Worm (Caenorhabditis elegans) whole organism, young adult: Measurements from ENCODE around the gene R12B2.13.

Experiments used
- B0261.1 ChIP-seq: sonication (generic microtip); optimal IDR thresholded peaks from 2 replicates; lab custom pipeline; 2016; ENCODE audit warnings: mild to moderate bottlenecking, missing genetic modification characterization, moderate library complexity, missing compliant biosample characterization
- F23B12.7 ChIP-seq: sonication (generic microtip); optimal IDR thresholded peaks from 2 replicates; lab custom pipeline; 2017; ENCODE audit warnings: missing genetic modification characterization, mild to moderate bottlenecking, missing compliant biosample characterization, antibody characterized with exemption, moderate library complexity; ENCODE audit not compliant: insufficient read depth
- F33H1.4 ChIP-seq: fragments of 200-800 bp; sonication (Bioruptor generic); IDR thresholded peaks from 2 replicates; pipeline ENCODE4 v1.3.6; 2022; ENCODE audit warnings: missing genetic modification reagents, missing genetic modification characterization, missing compliant biosample characterization
- K11D2.4 ChIP-seq: fragments of 200-800 bp; sonication (Bioruptor generic); IDR thresholded peaks from 2 replicates; pipeline ENCODE4 v1.3.6; 2022; ENCODE audit warnings: missing genetic modification reagents, missing genetic modification characterization, missing compliant biosample characterization
- K12H6.12 ChIP-seq: fragments of 200-800 bp; sonication (Bioruptor generic); optimal IDR thresholded peaks from 2 replicates; lab custom pipeline; 2018; ENCODE audit warnings: mild to moderate bottlenecking, missing genetic modification characterization, missing compliant biosample characterization
- T07F8.4 ChIP-seq: sonication (generic microtip); optimal IDR thresholded peaks from 2 replicates; lab custom pipeline; 2016; ENCODE audit warnings: mild to moderate bottlenecking, missing genetic modification characterization, moderate library complexity, missing compliant biosample characterization
- attf-5 ChIP-seq: fragments of 200-800 bp; sonication (Bioruptor generic); optimal IDR thresholded peaks from 2 replicates; lab custom pipeline; 2018; ENCODE audit warnings: mild to moderate bottlenecking, missing genetic modification characterization, missing compliant biosample characterization
- attf-6 ChIP-seq: fragments of 200-800 bp; sonication (Bioruptor generic); IDR thresholded peaks from 2 replicates; pipeline ENCODE4 v1.3.6; 2022; ENCODE audit warnings: missing genetic modification reagents, missing genetic modification characterization, missing compliant biosample characterization
- cebp-1 ChIP-seq, 2 experiments: fragments of 200-800 bp in 1 of 2; sonication (Bioruptor generic) in 1 of 2; sonication (generic microtip) in 1 of 2; IDR thresholded peaks in 1 of 2; optimal IDR thresholded peaks in 1 of 2; 2 replicates each; pipeline versions ENCODE4 v1.3.6 to Lab custom; 2017 to 2022; ENCODE audit warnings: missing compliant biosample characterization in 2 of 2, missing genetic modification characterization in 2 of 2, mild to moderate bottlenecking in 1 of 2, missing genetic modification reagents in 1 of 2, moderate library complexity in 1 of 2
- ceh-100 ChIP-seq: fragments of 200-800 bp; sonication (Bioruptor generic); IDR thresholded peaks from 2 replicates; pipeline ENCODE4 v1.3.6; 2022; ENCODE audit warnings: missing genetic modification reagents, missing genetic modification characterization, missing compliant biosample characterization
- ceh-27 ChIP-seq: fragments of 200-800 bp; sonication (Bioruptor generic); optimal IDR thresholded peaks from 2 replicates; lab custom pipeline; 2018; ENCODE audit warnings: mild to moderate bottlenecking, missing genetic modification characterization, moderate library complexity, missing compliant biosample characterization
- ceh-79 ChIP-seq: sonication (generic microtip); optimal IDR thresholded peaks from 2 replicates; lab custom pipeline; 2017; ENCODE audit warnings: mild to moderate bottlenecking, missing genetic modification characterization, missing compliant biosample characterization
- ceh-91 ChIP-seq: fragments of 200-800 bp; sonication (Bioruptor generic); IDR thresholded peaks from 2 replicates; pipeline ENCODE4 v1.3.6; 2022; ENCODE audit warnings: missing genetic modification reagents, missing genetic modification characterization, missing compliant biosample characterization
- dpl-1 ChIP-seq: fragments of 150-350 bp; optimal IDR thresholded peaks from 2 replicates; lab custom pipeline; 2014; ENCODE audit warnings: missing biosample characterization, missing genetic modification reagents, missing genetic modification characterization
- efl-1 ChIP-seq: fragments of 150-350 bp; optimal IDR thresholded peaks from 2 replicates; lab custom pipeline; 2014; ENCODE audit warnings: missing biosample characterization, missing genetic modification reagents, missing genetic modification characterization
- ekl-4 ChIP-seq: fragments of 200-800 bp; sonication (Bioruptor generic); IDR thresholded peaks from 2 replicates; pipeline ENCODE4 v1.3.6; 2022; ENCODE audit warnings: missing genetic modification reagents, missing genetic modification characterization, missing compliant biosample characterization
- him-1 ChIP-seq: sonication (generic microtip); optimal IDR thresholded peaks from 2 replicates; lab custom pipeline; 2016; ENCODE audit warnings: missing genotype, missing genetic modification reagents, missing genetic modification characterization, missing compliant biosample characterization
- hlh-12 ChIP-seq: sonication (generic microtip); optimal IDR thresholded peaks from 2 replicates; lab custom pipeline; 2016; ENCODE audit warnings: missing genetic modification characterization, missing compliant biosample characterization
- hlh-26 ChIP-seq: fragments of 200-800 bp; sonication (Bioruptor generic); conservative IDR thresholded peaks from 2 replicates; pipeline ENCODE4 v1.3.6; 2022; ENCODE audit warnings: missing genetic modification reagents, missing genetic modification characterization, missing compliant biosample characterization
- hmg-1.2 ChIP-seq: fragments of 200-800 bp; sonication (Bioruptor generic); IDR thresholded peaks from 2 replicates; pipeline ENCODE4 v1.3.6; 2022; ENCODE audit warnings: missing genetic modification reagents, missing genetic modification characterization, missing compliant biosample characterization
- hrde-1 ChIP-seq: sonication (generic microtip); optimal IDR thresholded peaks from 2 replicates; lab custom pipeline; 2016; ENCODE audit warnings: missing genetic modification characterization, mild to moderate bottlenecking, missing compliant biosample characterization, moderate library complexity, missing genotype, missing genetic modification reagents, borderline replicate concordance
- hsf-1 ChIP-seq: fragments of 200-800 bp; sonication (Bioruptor generic); IDR thresholded peaks from 2 replicates; pipeline ENCODE4 v1.3.6; 2022; ENCODE audit warnings: missing genetic modification reagents, missing genetic modification characterization, missing compliant biosample characterization
- lin-35 ChIP-seq, 3 experiments: fragments of 150-350 bp in 2 of 3; sonication (generic microtip) in 1 of 3; optimal IDR thresholded peaks; 2 replicates each; lab custom pipeline; 2014 to 2018; ENCODE audit warnings: missing biosample characterization in 3 of 3, missing genetic modification characterization in 3 of 3, missing genetic modification reagents in 3 of 3
- lin-40 ChIP-seq: sonication (generic microtip); optimal IDR thresholded peaks from 2 replicates; lab custom pipeline; 2016; ENCODE audit warnings: missing genetic modification characterization, mild to moderate bottlenecking, missing compliant biosample characterization, missing genotype, missing genetic modification reagents
- lin-54 ChIP-seq: fragments of 200-800 bp; sonication (Bioruptor generic); optimal IDR thresholded peaks from 2 replicates; lab custom pipeline; 2018; ENCODE audit warnings: mild to moderate bottlenecking, missing genetic modification characterization, missing compliant biosample characterization
- lsl-1 ChIP-seq: fragments of 200-800 bp; sonication (Bioruptor generic); optimal IDR thresholded peaks from 2 replicates; lab custom pipeline; 2018; ENCODE audit warnings: mild to moderate bottlenecking, missing genetic modification characterization, moderate library complexity, missing compliant biosample characterization
- lsy-27 ChIP-seq: sonication (generic microtip); optimal IDR thresholded peaks from 2 replicates; lab custom pipeline; 2017; ENCODE audit warnings: missing genetic modification characterization, mild to moderate bottlenecking, missing compliant biosample characterization, antibody characterized with exemption, missing genotype, borderline replicate concordance; ENCODE audit not compliant: insufficient read depth
- madf-10 ChIP-seq: sonication (generic microtip); optimal IDR thresholded peaks from 2 replicates; lab custom pipeline; 2016; ENCODE audit warnings: mild to moderate bottlenecking, missing genetic modification characterization, missing compliant biosample characterization
- madf-6 ChIP-seq: fragments of 200-800 bp; sonication (Bioruptor generic); IDR thresholded peaks from 2 replicates; pipeline ENCODE4 v1.3.6; 2022; ENCODE audit warnings: missing genetic modification reagents, missing genetic modification characterization, missing compliant biosample characterization
- mcd-1 ChIP-seq: fragments of 200-800 bp; sonication (Bioruptor generic); IDR thresholded peaks from 2 replicates; pipeline ENCODE4 v1.3.6; 2022; ENCODE audit warnings: missing genetic modification reagents, missing genetic modification characterization, missing compliant biosample characterization
- nfya-2 ChIP-seq: fragments of 200-800 bp; sonication (Bioruptor generic); IDR thresholded peaks from 2 replicates; pipeline ENCODE4 v1.3.6; 2022; ENCODE audit warnings: missing genetic modification reagents, missing genetic modification characterization, missing compliant biosample characterization
- nfyb-1 ChIP-seq: fragments of 200-800 bp; sonication (Bioruptor generic); IDR thresholded peaks from 2 replicates; pipeline ENCODE4 v1.3.6; 2022; ENCODE audit warnings: missing genetic modification reagents, missing genetic modification characterization, missing compliant biosample characterization
- nhr-80 ChIP-seq: sonication (generic microtip); optimal IDR thresholded peaks from 2 replicates; lab custom pipeline; 2016; ENCODE audit warnings: missing genetic modification characterization, missing compliant biosample characterization
- pbrm-1 ChIP-seq: fragments of 200-800 bp; sonication (Bioruptor generic); IDR thresholded peaks from 2 replicates; pipeline ENCODE4 v1.3.6; 2022; ENCODE audit warnings: missing genetic modification reagents, missing genetic modification characterization, missing compliant biosample characterization
- pha-4 ChIP-seq: fragments of 150-350 bp; sonication (generic microtip); optimal IDR thresholded peaks from 2 replicates; lab custom pipeline; 2014; ENCODE audit warnings: missing biosample characterization, missing genetic modification reagents, missing genetic modification characterization
- snpc-1.3 ChIP-seq: sonication (generic microtip); optimal IDR thresholded peaks from 2 replicates; lab custom pipeline; 2017; ENCODE audit warnings: missing genetic modification characterization, mild to moderate bottlenecking, missing compliant biosample characterization, antibody characterized with exemption, moderate library complexity, missing genotype, missing genetic modification reagents; ENCODE audit not compliant: insufficient read depth
- snpc-3.4 ChIP-seq: sonication (generic microtip); optimal IDR thresholded peaks from 2 replicates; lab custom pipeline; 2017; ENCODE audit warnings: missing genetic modification characterization, mild to moderate bottlenecking, missing compliant biosample characterization, antibody characterized with exemption, moderate library complexity, missing genotype, missing genetic modification reagents
- snpc-4 ChIP-seq, 5 experiments: fragments of 150-350 bp in 1 of 5; sonication (generic microtip) in 4 of 5; optimal IDR thresholded peaks; 2 replicates each; lab custom pipeline; 2014 to 2018; ENCODE audit warnings: missing genetic modification characterization in 5 of 5, missing biosample characterization in 3 of 5, antibody characterized with exemption in 2 of 5, mild to moderate bottlenecking in 2 of 5, missing compliant biosample characterization in 2 of 5, missing genotype in 2 of 5, moderate library complexity in 2 of 5, missing genetic modification reagents in 1 of 5
- somi-1 ChIP-seq: fragments of 200-800 bp; sonication (Bioruptor generic); optimal IDR thresholded peaks from 2 replicates; lab custom pipeline; 2018; ENCODE audit warnings: mild to moderate bottlenecking, missing genetic modification characterization, missing compliant biosample characterization
- tbp1 ChIP-seq: fragments of 200-800 bp; sonication (Bioruptor generic); optimal IDR thresholded peaks from 2 replicates; lab custom pipeline; 2018; ENCODE audit warnings: mild to moderate bottlenecking, missing genetic modification characterization, missing compliant biosample characterization
- tlf-1 ChIP-seq: fragments of 200-800 bp; sonication (Bioruptor generic); optimal IDR thresholded peaks from 2 replicates; lab custom pipeline; 2018; ENCODE audit warnings: mild to moderate bottlenecking, missing genetic modification characterization, missing compliant biosample characterization
- unc-130 ChIP-seq: sonication (generic microtip); optimal IDR thresholded peaks from 2 replicates; lab custom pipeline; 2016; ENCODE audit warnings: missing genetic modification reagents, missing genetic modification characterization, missing compliant biosample characterization
- ztf-6 ChIP-seq: fragments of 200-800 bp; sonication (Bioruptor generic); IDR thresholded peaks from 2 replicates; pipeline ENCODE4 v1.3.6; 2022; ENCODE audit warnings: missing genetic modification reagents, missing genetic modification characterization, missing compliant biosample characterization

Gene R12B2.13

ce11 chrIII:5855637-5856179, 22.4 kb upstream of the R12B2.13 start, which contains the start of the genes cct-6 and alh-9:
cct-6 (minus strand) TSS chrIII:5855687.
alh-9 (plus strand) TSS chrIII:5856018.
- TF ChIP-seq ceh-100 (GFP tag; lab: Robert Waterston, UW) (no peak), madf-6 (GFP tag; lab: Robert Waterston, UW) (peak; percentile 62; the same call in 1 of the 2 replicates), T07F8.4 (tag; lab: Kevin White, UChicago) (no peak), hlh-26 (GFP tag; lab: Robert Waterston, UW) (no peak), him-1 (tag; lab: Kevin White, UChicago) (no peak), F23B12.7 (tag; lab: Kevin White, UChicago) (peak; percentile 61), lin-35 (GFP tag; optimal IDR thresholded peaks at IDR 0.05; lab: Kevin White, UChicago) (peak in 1 of 3 experiments; percentile 91), hrde-1 (no peak), efl-1 (GFP tag; lab: Kevin White, UChicago) (peak; percentile 70), lsy-27 (tag; lab: Kevin White, UChicago) (no peak), snpc-4 (GFP tag; optimal IDR thresholded peaks at IDR 0.05; lab: Kevin White, UChicago) (no peak), snpc-4 (tag; optimal IDR thresholded peaks at IDR 0.05; lab: Kevin White, UChicago) (peak in 3 of 4 experiments; percentile 19 to 30 (median 22)), snpc-1.3 (tag; lab: Kevin White, UChicago) (no peak), ekl-4 (GFP tag; lab: Robert Waterston, UW) (peak; percentile 23; the same call in 1 of the 2 replicates), F33H1.4 (GFP tag; lab: Robert Waterston, UW) (peak; percentile 93), ceh-27 (GFP tag; lab: Kevin White, UChicago) (peak; percentile 35), nhr-80 (tag; lab: Kevin White, UChicago) (peak; percentile 11), snpc-3.4 (tag; lab: Kevin White, UChicago) (peak; percentile 62), madf-10 (peak; percentile 2), mcd-1 (GFP tag; lab: Robert Waterston, UW) (peak; percentile 58), B0261.1 (tag; lab: Kevin White, UChicago) (no peak), attf-5 (GFP tag; lab: Kevin White, UChicago) (peak; percentile 64), unc-130 (GFP tag; lab: Kevin White, UChicago) (no peak), ceh-79 (tag; lab: Kevin White, UChicago) (no peak), hmg-1.2 (peak; percentile 37; the same call in 1 of the 2 replicates), hlh-12 (no peak), dpl-1 (GFP tag; lab: Kevin White, UChicago) (peak; percentile 81), K11D2.4 (GFP tag; lab: Robert Waterston, UW) (no peak), lin-54 (GFP tag; lab: Kevin White, UChicago) (peak; percentile 91), lsl-1 (peak; percentile 55), somi-1 (no peak), cebp-1 (GFP tag; IDR thresholded peaks at IDR 0.05; lab: Robert Waterston, UW) (peak; percentile 68; the same call in 1 of the 2 replicates), cebp-1 (tag; optimal IDR thresholded peaks at IDR 0.05; lab: Kevin White, UChicago) (peak; percentile 94), lin-40 (tag; lab: Kevin White, UChicago) (peak; percentile 31), pha-4 (tag; lab: Kevin White, UChicago) (peak; percentile 94), nfya-2 (GFP tag; lab: Robert Waterston, UW) (no peak), tbp1 (GFP tag; lab: Kevin White, UChicago) (peak; percentile 44), pbrm-1 (GFP tag; lab: Robert Waterston, UW) (peak; percentile 64; the same call in 1 of the 2 replicates), K12H6.12 (tag; lab: Kevin White, UChicago) (peak; percentile 37), tlf-1 (no peak), attf-6 (GFP tag; lab: Robert Waterston, UW) (no peak), nfyb-1 (GFP tag; lab: Robert Waterston, UW) (peak; percentile 20; the same call in 1 of the 2 replicates), ceh-91 (GFP tag; lab: Robert Waterston, UW) (peak; percentile 44; the same call in 1 of the 2 replicates), hsf-1 (GFP tag; lab: Robert Waterston, UW) (peak; percentile 77), ztf-6 (no peak)
